Worm (Caenorhabditis elegans) whole organism, late embryonic: ENCODE measurements around the gene lgc-57.

Experiments used
- K02D7.2 ChIP-seq: sonication (generic microtip); optimal IDR thresholded peaks from 2 replicates; lab custom pipeline; 2017; ENCODE audit warnings: mild to moderate bottlenecking, missing genetic modification characterization, missing compliant biosample characterization
- Y22D7AL.16 ChIP-seq: sonication (generic microtip); optimal IDR thresholded peaks from 2 replicates; lab custom pipeline; 2016; ENCODE audit warnings: missing genetic modification characterization, missing compliant biosample characterization
- ama-1 ChIP-seq: fragments of 150-350 bp; optimal IDR thresholded peaks from 2 replicates; lab custom pipeline; 2014
- ceh-14 ChIP-seq: sonication (generic microtip); optimal IDR thresholded peaks from 2 replicates; lab custom pipeline; 2016; ENCODE audit warnings: missing genotype, missing genetic modification characterization, missing compliant biosample characterization
- ceh-18 ChIP-seq: sonication (generic microtip); optimal IDR thresholded peaks from 2 replicates; lab custom pipeline; 2016; ENCODE audit warnings: missing genetic modification characterization, missing compliant biosample characterization
- ceh-19 ChIP-seq: fragments of 200-800 bp; sonication (Bioruptor generic); optimal IDR thresholded peaks from 2 replicates; lab custom pipeline; 2018; ENCODE audit warnings: mild to moderate bottlenecking, missing genetic modification characterization, missing compliant biosample characterization
- ceh-2 ChIP-seq: sonication (generic microtip); optimal IDR thresholded peaks from 2 replicates; lab custom pipeline; 2016; ENCODE audit warnings: missing genotype, missing genetic modification characterization, missing compliant biosample characterization
- ceh-24 ChIP-seq: sonication (generic microtip); optimal IDR thresholded peaks from 2 replicates; lab custom pipeline; 2016; ENCODE audit warnings: mild to moderate bottlenecking, missing genetic modification characterization, missing compliant biosample characterization
- ceh-30 ChIP-seq: fragments of 150-350 bp; optimal IDR thresholded peaks from 2 replicates; lab custom pipeline; 2014; ENCODE audit warnings: missing biosample characterization, missing genetic modification characterization
- ceh-31 ChIP-seq: sonication (generic microtip); optimal IDR thresholded peaks from 2 replicates; lab custom pipeline; 2016; ENCODE audit warnings: missing genetic modification characterization, missing compliant biosample characterization
- ceh-45 ChIP-seq: fragments of 200-800 bp; sonication (Bioruptor generic); IDR thresholded peaks from 2 replicates; pipeline ENCODE4 v1.3.6; 2022; ENCODE audit warnings: missing genetic modification reagents, missing genetic modification characterization, missing compliant biosample characterization
- che-1 ChIP-seq: sonication (generic microtip); optimal IDR thresholded peaks from 2 replicates; lab custom pipeline; 2016; ENCODE audit warnings: mild to moderate bottlenecking, missing genetic modification characterization, missing compliant biosample characterization
- dve-1 ChIP-seq: sonication (generic microtip); optimal IDR thresholded peaks from 2 replicates; lab custom pipeline; 2017; ENCODE audit warnings: antibody characterized with exemption, mild to moderate bottlenecking, missing genetic modification characterization, missing compliant biosample characterization
- elt-2 ChIP-seq: sonication (generic microtip); optimal IDR thresholded peaks from 2 replicates; lab custom pipeline; 2016; ENCODE audit warnings: missing genetic modification reagents, missing genetic modification characterization, missing compliant biosample characterization
- ets-4 ChIP-seq: sonication (generic microtip); optimal IDR thresholded peaks from 2 replicates; lab custom pipeline; 2016; ENCODE audit warnings: missing genetic modification characterization, missing compliant biosample characterization
- eyg-1 ChIP-seq: sonication (generic microtip); optimal IDR thresholded peaks from 2 replicates; lab custom pipeline; 2016; ENCODE audit warnings: missing genotype, missing genetic modification characterization, missing compliant biosample characterization
- fkh-6 ChIP-seq: sonication (generic microtip); optimal IDR thresholded peaks from 2 replicates; lab custom pipeline; 2016; ENCODE audit warnings: missing genetic modification characterization, missing compliant biosample characterization
- hlh-13 ChIP-seq: fragments of 200-800 bp; sonication (Bioruptor generic); optimal IDR thresholded peaks from 2 replicates; lab custom pipeline; 2018; ENCODE audit warnings: mild to moderate bottlenecking, missing genetic modification characterization, missing compliant biosample characterization
- hlh-30 ChIP-seq: sonication (generic microtip); optimal IDR thresholded peaks from 2 replicates; lab custom pipeline; 2017; ENCODE audit warnings: antibody characterized with exemption, missing genetic modification characterization, missing compliant biosample characterization; ENCODE audit not compliant: insufficient read depth
- hlh-6 ChIP-seq: sonication (generic microtip); optimal IDR thresholded peaks from 2 replicates; lab custom pipeline; 2016; ENCODE audit warnings: missing genotype, missing genetic modification characterization, missing compliant biosample characterization
- hlh-8 ChIP-seq: sonication (generic microtip); optimal IDR thresholded peaks from 2 replicates; lab custom pipeline; 2016; ENCODE audit warnings: missing genotype, missing genetic modification characterization, missing compliant biosample characterization
- lim-6 ChIP-seq: sonication (generic microtip); optimal IDR thresholded peaks from 2 replicates; lab custom pipeline; 2016; ENCODE audit warnings: missing genetic modification characterization, missing compliant biosample characterization
- lin-11 ChIP-seq: fragments of 200-800 bp; sonication (Bioruptor generic); optimal IDR thresholded peaks from 2 replicates; lab custom pipeline; 2018; ENCODE audit warnings: mild to moderate bottlenecking, missing genetic modification characterization, missing compliant biosample characterization
- mec-3 ChIP-seq: sonication (generic microtip); optimal IDR thresholded peaks from 2 replicates; lab custom pipeline; 2016; ENCODE audit warnings: borderline replicate concordance, missing genetic modification characterization, missing compliant biosample characterization
- nhr-11 ChIP-seq: fragments of 150-350 bp; optimal IDR thresholded peaks from 2 replicates; lab custom pipeline; 2014; ENCODE audit warnings: missing biosample characterization, missing genetic modification characterization
- odd-2 ChIP-seq: sonication (generic microtip); optimal IDR thresholded peaks from 2 replicates; lab custom pipeline; 2017; ENCODE audit warnings: antibody characterized with exemption, mild to moderate bottlenecking, missing genetic modification characterization, missing compliant biosample characterization
- pat-9 ChIP-seq: fragments of 200-800 bp; sonication (Bioruptor generic); optimal IDR thresholded peaks from 2 replicates; lab custom pipeline; 2018; ENCODE audit warnings: mild to moderate bottlenecking, missing genetic modification characterization, moderate library complexity, missing compliant biosample characterization
- pax-1 ChIP-seq: fragments of 150-350 bp; optimal IDR thresholded peaks from 2 replicates; lab custom pipeline; 2014; ENCODE audit warnings: missing biosample characterization, missing genetic modification characterization
- pha-2 ChIP-seq: sonication (generic microtip); optimal IDR thresholded peaks from 2 replicates; lab custom pipeline; 2017; ENCODE audit warnings: mild to moderate bottlenecking, missing genetic modification characterization, missing compliant biosample characterization
- pros-1 ChIP-seq: fragments of 150-350 bp; optimal IDR thresholded peaks from 2 replicates; lab custom pipeline; 2014; ENCODE audit warnings: missing biosample characterization, missing genetic modification reagents, missing genetic modification characterization
- ref-2 ChIP-seq: sonication (generic microtip); optimal IDR thresholded peaks from 2 replicates; lab custom pipeline; 2016; ENCODE audit warnings: missing genetic modification characterization, missing compliant biosample characterization
- sox-2 ChIP-seq: fragments of 200-800 bp; sonication (Bioruptor generic); IDR thresholded peaks from 2 replicates; pipeline ENCODE4 v1.3.6; 2022; ENCODE audit warnings: missing genetic modification reagents, missing genetic modification characterization, missing compliant biosample characterization
- syd-9 ChIP-seq: sonication (generic microtip); optimal IDR thresholded peaks from 2 replicates; lab custom pipeline; 2016; ENCODE audit warnings: mild to moderate bottlenecking, missing genetic modification characterization, moderate library complexity, missing compliant biosample characterization
- ttx-3 ChIP-seq: sonication (generic microtip); optimal IDR thresholded peaks from 2 replicates; lab custom pipeline; 2016; ENCODE audit warnings: missing genetic modification reagents, missing genetic modification characterization, missing compliant biosample characterization
- unc-3 ChIP-seq, 2 experiments: fragments of 200-800 bp in 1 of 2; sonication (Bioruptor generic) in 1 of 2; sonication (generic microtip) in 1 of 2; conservative IDR thresholded peaks in 1 of 2; optimal IDR thresholded peaks in 1 of 2; 2 replicates each; pipeline versions ENCODE4 v1.3.6 to Lab custom; 2016 to 2022; ENCODE audit warnings: missing compliant biosample characterization in 2 of 2, missing genetic modification characterization in 2 of 2, missing genetic modification reagents in 1 of 2
- unc-42 ChIP-seq: sonication (generic microtip); optimal IDR thresholded peaks from 2 replicates; lab custom pipeline; 2016; ENCODE audit warnings: missing genotype, missing genetic modification characterization, missing compliant biosample characterization
- unc-86 ChIP-seq: sonication (generic microtip); optimal IDR thresholded peaks from 2 replicates; lab custom pipeline; 2016; ENCODE audit warnings: missing genetic modification characterization, missing compliant biosample characterization
- zip-5 ChIP-seq: sonication (generic microtip); optimal IDR thresholded peaks from 2 replicates; lab custom pipeline; 2016; ENCODE audit warnings: missing genetic modification characterization, missing compliant biosample characterization
- ztf-16 ChIP-seq: sonication (generic microtip); optimal IDR thresholded peaks from 2 replicates; lab custom pipeline; 2017; ENCODE audit warnings: missing genetic modification characterization, missing compliant biosample characterization

Gene lgc-57

ce11 chrII:10675302-10675701 is 19.5 kb upstream of the lgc-57 start, which contains the start of gene ptb-1:
TSS of gene ptb-1 (plus strand) at chrII:10675602.
- no peak for TF ChIP-seq lin-11 (tag; lab: Kevin White, UChicago)
- no peak for TF ChIP-seq syd-9 (tag; lab: Kevin White, UChicago)
- TF ChIP-seq hlh-13 (GFP tag; lab: Kevin White, UChicago), result no peak
- no peak for TF ChIP-seq sox-2
- TF ChIP-seq pha-2 (tag; lab: Kevin White, UChicago), result no peak
- TF ChIP-seq ceh-45, result no peak
- TF ChIP-seq mec-3 (tag; lab: Kevin White, UChicago), result no peak
- TF ChIP-seq odd-2 (tag; lab: Kevin White, UChicago), result no peak
- no peak for TF ChIP-seq che-1 (tag; lab: Kevin White, UChicago)
- no peak for TF ChIP-seq ama-1 (lab: Kevin White, UChicago)
- no peak for TF ChIP-seq fkh-6
- TF ChIP-seq ceh-2 (tag; lab: Kevin White, UChicago), result no peak
- no peak for TF ChIP-seq nhr-11 (tag; lab: Kevin White, UChicago)
- TF ChIP-seq unc-86 (tag; lab: Kevin White, UChicago), result no peak
- TF ChIP-seq lim-6 (tag; lab: Kevin White, UChicago), result no peak
- no peak for TF ChIP-seq hlh-30
- TF ChIP-seq dve-1, result no peak
- no peak for TF ChIP-seq zip-5 (tag; lab: Kevin White, UChicago)
- TF ChIP-seq, all 69 proteins: peak for 0

ce11 chrII:10680130-10680529 is 14.7 kb upstream of the lgc-57 start:
- TF ChIP-seq pax-1 (tag; lab: Kevin White, UChicago), result no peak
- TF ChIP-seq K02D7.2 (tag; lab: Kevin White, UChicago), result no peak
- TF ChIP-seq ztf-16 (tag; lab: Kevin White, UChicago), result no peak
- TF ChIP-seq hlh-30, result no peak
- no peak for TF ChIP-seq unc-42 (tag; lab: Kevin White, UChicago)
- TF ChIP-seq ceh-31 (tag; lab: Kevin White, UChicago), result no peak
- no peak for TF ChIP-seq ceh-30 (tag; lab: Kevin White, UChicago)

ce11 chrII:10680614-10681013 is 14.2 kb upstream of the lgc-57 start:
- no peak for TF ChIP-seq Y22D7AL.16 (tag; lab: Kevin White, UChicago)
- TF ChIP-seq ets-4 (tag; lab: Kevin White, UChicago), result no peak
- TF ChIP-seq ttx-3 (tag; lab: Kevin White, UChicago), result no peak
- TF ChIP-seq syd-9 (tag; lab: Kevin White, UChicago), result no peak
- no peak for TF ChIP-seq nhr-11 (tag; lab: Kevin White, UChicago)
- TF ChIP-seq ceh-19 (GFP tag; lab: Kevin White, UChicago), result no peak
- no peak for TF ChIP-seq ceh-14 (tag; lab: Kevin White, UChicago)
- TF ChIP-seq ceh-18, result no peak

ce11 chrII:10684954-10685353 is 9.9 kb upstream of the lgc-57 start:
- no peak for TF ChIP-seq hlh-6
- no peak for TF ChIP-seq ceh-45
- TF ChIP-seq ceh-24 (tag; lab: Kevin White, UChicago), result no peak
- no peak for TF ChIP-seq ref-2 (tag; lab: Kevin White, UChicago)
- no peak for TF ChIP-seq hlh-8 (tag; lab: Kevin White, UChicago)
- no peak for TF ChIP-seq lin-11 (tag; lab: Kevin White, UChicago)
- no peak for TF ChIP-seq elt-2 (tag; lab: Kevin White, UChicago)
- TF ChIP-seq unc-3 (GFP tag; conservative IDR thresholded peaks at IDR 0.05; lab: Robert Waterston, UW), result no peak
- TF ChIP-seq unc-3 (tag; optimal IDR thresholded peaks at IDR 0.05; lab: Kevin White, UChicago), result no peak
- TF ChIP-seq pax-1 (tag; lab: Kevin White, UChicago), result no peak
- TF ChIP-seq eyg-1, result no peak
- TF ChIP-seq ceh-14 (tag; lab: Kevin White, UChicago), result no peak
- no peak for TF ChIP-seq pat-9
- no peak for TF ChIP-seq che-1 (tag; lab: Kevin White, UChicago)
- no peak for TF ChIP-seq hlh-13 (GFP tag; lab: Kevin White, UChicago)
- TF ChIP-seq pros-1 (tag; lab: Kevin White, UChicago), result no peak
